Worm (Caenorhabditis elegans): ENCODE measurements around the gene R10E4.6.

Gene R10E4.6

DNA sequence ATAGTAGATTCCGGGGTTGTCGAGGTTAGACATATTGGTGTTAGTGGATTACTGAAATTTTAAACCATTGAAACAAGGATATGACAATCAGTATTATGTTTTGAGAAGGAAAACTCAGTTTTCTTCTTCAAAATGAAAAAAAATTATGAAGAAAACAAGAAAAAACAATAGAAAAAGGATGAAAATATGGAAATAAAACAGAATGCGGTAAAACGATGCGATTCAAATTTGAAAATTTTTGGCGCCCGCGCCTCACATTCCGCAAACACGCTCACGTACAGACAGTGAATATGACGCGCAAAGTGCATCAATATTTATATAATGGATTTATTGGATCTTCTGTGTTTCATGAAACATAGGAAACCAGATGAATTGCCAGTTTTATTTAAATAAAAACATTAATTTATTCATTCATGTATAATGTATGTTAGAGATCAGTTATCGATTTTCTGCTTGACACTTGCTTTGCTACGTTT lies 2.0 kb upstream of the R10E4.6 start, which contains the start of gene mcm-5 (continued):
- peak; percentile 46 for TF ChIP-seq nhr-71 (tag; optimal IDR thresholded peaks at IDR 0.05)
- no peak for TF ChIP-seq sptf-1 (tag; optimal IDR thresholded peaks at IDR 0.05)
- TF ChIP-seq nhr-76 (tag; optimal IDR thresholded peaks at IDR 0.05), result no peak
- TF ChIP-seq C16A3.4 (tag; optimal IDR thresholded peaks at IDR 0.05), result peak; percentile 36
- no peak for TF ChIP-seq aly-2 (tag; optimal IDR thresholded peaks at IDR 0.05)
- peak; percentile 52 for TF ChIP-seq blmp-1 (tag; optimal IDR thresholded peaks at IDR 0.05)
- peak; percentile 65 for TF ChIP-seq nhr-85 (tag)
- no peak for TF ChIP-seq mdl-1 (tag; optimal IDR thresholded peaks at IDR 0.05)
- no peak for TF ChIP-seq irx-1 (tag; optimal IDR thresholded peaks at IDR 0.05)
- TF ChIP-seq ces-1 (GFP tag; optimal IDR thresholded peaks at IDR 0.05), result no peak
- no peak for TF ChIP-seq aha-1 (tag; optimal IDR thresholded peaks at IDR 0.05)
- TF ChIP-seq lin-35 (GFP tag; optimal IDR thresholded peaks at IDR 0.05), result peak; percentile 82 to 89
- no peak for TF ChIP-seq ztf-11 (tag; optimal IDR thresholded peaks at IDR 0.05)
- TF ChIP-seq unc-130 (tag; optimal IDR thresholded peaks at IDR 0.05), result peak; percentile 77
- no peak for TF ChIP-seq pax-3 (tag; optimal IDR thresholded peaks at IDR 0.05)
- TF ChIP-seq sup-37 (GFP tag; optimal IDR thresholded peaks at IDR 0.05), result no peak
- no peak for TF ChIP-seq hlh-17 (GFP tag; optimal IDR thresholded peaks at IDR 0.05; ENCODE audit: borderline replicate concordance)
- peak; percentile 73 to 81 for TF ChIP-seq efl-1 (optimal IDR thresholded peaks at IDR 0.05)
- peak; percentile 88 to 98 for TF ChIP-seq efl-1 (GFP tag; optimal IDR thresholded peaks at IDR 0.05 in 1 of 2)
- peak; percentile 28 for TF ChIP-seq nhr-90 (tag; optimal IDR thresholded peaks at IDR 0.05; ENCODE audit: poor library complexity)
- TF ChIP-seq nhr-12 (tag; optimal IDR thresholded peaks at IDR 0.05), result no peak
- TF ChIP-seq skn-1 (tag; optimal IDR thresholded peaks at IDR 0.05), result peak; percentile 49
- peak; percentile 84 to 91 (median 86) for TF ChIP-seq dpl-1 (GFP tag; optimal IDR thresholded peaks at IDR 0.05)
- no peak for TF ChIP-seq C04F5.9 (tag; optimal IDR thresholded peaks at IDR 0.05)
- peak in 1 of 3 experiments; percentile 9 for TF ChIP-seq ceh-82 (tag; optimal IDR thresholded peaks at IDR 0.05)
- no peak for TF ChIP-seq unc-62 (GFP tag; optimal IDR thresholded peaks at IDR 0.05)
- TF ChIP-seq elt-3 (tag; optimal IDR thresholded peaks at IDR 0.05), result peak in 1 of 6 experiments; percentile 48
- TF ChIP-seq hlh-4 (tag; optimal IDR thresholded peaks at IDR 0.05), result no peak
- no peak for TF ChIP-seq egl-27 (tag; optimal IDR thresholded peaks at IDR 0.05)
- TF ChIP-seq jun-1 (tag; optimal IDR thresholded peaks at IDR 0.05), result no peak
- TF ChIP-seq fkh-4 (tag; optimal IDR thresholded peaks at IDR 0.05; ENCODE audit: borderline replicate concordance), result no peak
- peak; percentile 42 for TF ChIP-seq xbp-1 (tag; optimal IDR thresholded peaks at IDR 0.05)
- TF ChIP-seq vab-15 (tag; optimal IDR thresholded peaks at IDR 0.05), result no peak
- no peak for TF ChIP-seq grh-1 (GFP tag; IDR thresholded peaks at IDR 0.05)
- no peak for TF ChIP-seq fos-1 (tag; optimal IDR thresholded peaks at IDR 0.05)
- no peak for TF ChIP-seq snpc-4 (tag; optimal IDR thresholded peaks at IDR 0.05)
- TF ChIP-seq efl-3 (GFP tag; optimal IDR thresholded peaks at IDR 0.05), result no peak
- TF ChIP-seq lsy-2 (tag; optimal IDR thresholded peaks at IDR 0.05), result peak; percentile 54 to 75
- no peak for TF ChIP-seq unc-86 (tag; optimal IDR thresholded peaks at IDR 0.05)

DNA sequence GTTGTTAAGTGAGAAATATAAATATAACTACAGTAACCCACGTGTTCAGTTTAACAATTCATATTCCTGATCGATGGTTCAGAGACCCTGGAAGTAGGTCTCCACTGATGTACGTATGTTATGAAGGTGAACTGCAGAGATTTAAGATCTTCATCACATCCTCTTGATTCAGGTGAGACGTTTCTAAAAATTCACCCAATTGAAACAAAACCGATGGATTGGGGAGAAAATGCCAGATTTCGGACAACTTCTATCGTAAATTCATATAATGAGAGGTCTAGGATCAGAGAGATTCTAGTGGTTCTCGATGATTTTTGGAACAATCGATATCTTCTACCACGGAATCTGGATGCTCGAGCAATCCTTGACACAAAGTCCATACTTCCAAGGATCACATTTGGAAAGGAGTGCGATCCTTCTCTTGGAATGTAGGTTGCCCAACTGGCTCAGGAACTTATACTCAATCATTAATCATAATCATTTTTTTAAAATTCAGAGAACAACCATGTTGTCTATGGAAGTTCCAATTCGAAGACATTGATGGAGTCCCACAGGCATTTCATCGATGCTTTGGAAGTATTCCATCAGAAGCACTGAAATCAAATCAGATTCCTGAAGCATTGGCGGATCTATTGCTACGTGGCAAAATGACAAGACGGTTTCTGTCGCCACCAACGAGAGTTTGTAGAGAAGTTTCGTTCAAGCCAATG lies 1.1 kb downstream of the R10E4.6 start, which contains the start of the genes nth-1 and R10E4.7:
Gene nth-1 (minus strand): TSS at position 101 of the 710 bp plus-strand sequence.
Gene R10E4.7 (plus strand): TSS at position 660 of the 710 bp plus-strand sequence.
- TF ChIP-seq hlh-17 (GFP tag; optimal IDR thresholded peaks at IDR 0.05; ENCODE audit: borderline replicate concordance), result no peak
- no peak for TF ChIP-seq pag-3 (tag; optimal IDR thresholded peaks at IDR 0.05; ENCODE audit: borderline replicate concordance, insufficient read depth)
- no peak for TF ChIP-seq pqm-1 (tag; optimal IDR thresholded peaks at IDR 0.05)
- TF ChIP-seq ceh-82 (tag; optimal IDR thresholded peaks at IDR 0.05), result no peak
- TF ChIP-seq isw-1 (GFP tag; IDR thresholded peaks at IDR 0.05), result no peak
- TF ChIP-seq lin-35 (GFP tag; optimal IDR thresholded peaks at IDR 0.05), result no peak
- no peak for TF ChIP-seq sup-37 (GFP tag; optimal IDR thresholded peaks at IDR 0.05)
- no peak for TF ChIP-seq lin-14 (GFP tag; optimal IDR thresholded peaks at IDR 0.05)
- TF ChIP-seq unc-98 (GFP tag; IDR thresholded peaks at IDR 0.05), result no peak
- no peak for TF ChIP-seq snpc-4 (tag; optimal IDR thresholded peaks at IDR 0.05)
- no peak for TF ChIP-seq jun-1 (tag; optimal IDR thresholded peaks at IDR 0.05)
- TF ChIP-seq aha-1 (tag; optimal IDR thresholded peaks at IDR 0.05), result no peak
- TF ChIP-seq xbp-1 (tag; optimal IDR thresholded peaks at IDR 0.05), result no peak
- TF ChIP-seq snu-23 (GFP tag; optimal IDR thresholded peaks at IDR 0.05), result no peak
- TF ChIP-seq skn-1 (tag; optimal IDR thresholded peaks at IDR 0.05), result no peak
- TF ChIP-seq nhr-77 (tag; optimal IDR thresholded peaks at IDR 0.05), result no peak
- no peak for TF ChIP-seq dsc-1 (tag; optimal IDR thresholded peaks at IDR 0.05)
- TF ChIP-seq ama-1 (optimal IDR thresholded peaks at IDR 0.05), result no peak
- no peak for TF ChIP-seq C04F5.9 (tag; optimal IDR thresholded peaks at IDR 0.05)
